Worm (Caenorhabditis elegans): ENCODE data around the gene nspb-12.

DNA sequence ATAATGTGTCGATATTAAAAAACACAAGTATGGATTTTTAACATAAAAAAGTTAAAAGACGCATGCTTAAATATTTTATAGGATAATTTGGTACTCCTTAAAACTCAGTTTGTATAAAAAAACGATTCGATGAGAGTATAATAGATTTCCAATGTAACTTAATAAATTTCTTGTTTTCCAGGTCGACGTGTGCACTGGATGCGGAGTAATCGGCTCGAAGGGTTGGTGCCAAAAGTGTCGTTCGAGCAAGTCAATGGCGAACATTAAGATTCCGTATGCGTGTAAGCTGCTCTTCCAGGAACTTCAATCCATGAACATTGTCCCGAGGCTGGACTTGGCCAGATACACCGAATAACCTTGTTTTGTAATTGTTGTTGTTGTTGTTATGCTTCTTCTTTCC, 4.3 kb downstream of the nspb-12 start:
- TF ChIP-seq ceh-36 (tag; optimal IDR thresholded peaks at IDR 0.05) (no peak), flt-1 (GFP tag; IDR thresholded peaks at IDR 0.05) (no peak), ets-7 (tag; optimal IDR thresholded peaks at IDR 0.05) (no peak), scrt-1 (GFP tag; IDR thresholded peaks at IDR 0.05) (no peak)
